Worm (Caenorhabditis elegans): ENCODE results near the gene T28D6.7.

The T28D6.7 gene

DNA sequence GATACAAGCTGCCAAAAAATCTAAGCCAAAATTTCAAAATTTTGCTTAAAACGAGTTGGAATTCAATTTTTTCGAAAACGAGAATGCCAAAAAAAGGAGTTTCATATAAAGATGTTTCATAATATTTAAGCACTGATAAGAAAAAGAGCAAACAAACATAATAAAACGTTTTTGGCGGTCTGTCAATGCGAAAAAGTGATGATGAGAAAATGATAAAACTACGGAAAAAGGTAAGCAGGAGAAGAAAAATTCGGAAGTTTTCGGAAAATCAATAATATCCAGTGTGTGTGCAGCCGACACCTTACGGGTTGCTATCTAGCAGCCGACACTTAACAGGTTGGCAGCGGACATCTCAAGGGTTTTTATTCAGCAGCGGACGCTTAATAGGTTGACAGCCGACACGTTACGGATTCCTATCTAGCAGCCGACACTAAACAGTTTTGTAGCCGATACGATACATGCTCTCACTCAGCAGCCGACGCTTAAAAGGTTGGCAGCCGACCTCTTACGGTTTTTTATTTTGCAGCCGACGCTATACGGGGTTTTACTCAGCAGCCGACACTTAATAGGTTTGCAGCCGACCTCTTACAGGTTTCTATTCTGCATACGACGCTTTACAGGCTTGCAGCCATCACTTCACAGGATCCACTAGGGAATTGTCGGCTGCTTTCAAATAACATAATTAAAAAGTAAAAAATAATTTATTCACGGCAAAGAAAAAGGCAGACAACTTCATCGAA is 26.1 kb upstream of the T28D6.7 start (continued):
- peak; percentile 45 for TF ChIP-seq ama-1 (optimal IDR thresholded peaks at IDR 0.05)
- no peak for TF ChIP-seq ztf-11 (tag; optimal IDR thresholded peaks at IDR 0.05)
- no peak for TF ChIP-seq lin-15B (tag; optimal IDR thresholded peaks at IDR 0.05)
- TF ChIP-seq ztf-4 (tag; optimal IDR thresholded peaks at IDR 0.05), result no peak
- TF ChIP-seq elt-3 (tag; optimal IDR thresholded peaks at IDR 0.05), result no peak

DNA sequence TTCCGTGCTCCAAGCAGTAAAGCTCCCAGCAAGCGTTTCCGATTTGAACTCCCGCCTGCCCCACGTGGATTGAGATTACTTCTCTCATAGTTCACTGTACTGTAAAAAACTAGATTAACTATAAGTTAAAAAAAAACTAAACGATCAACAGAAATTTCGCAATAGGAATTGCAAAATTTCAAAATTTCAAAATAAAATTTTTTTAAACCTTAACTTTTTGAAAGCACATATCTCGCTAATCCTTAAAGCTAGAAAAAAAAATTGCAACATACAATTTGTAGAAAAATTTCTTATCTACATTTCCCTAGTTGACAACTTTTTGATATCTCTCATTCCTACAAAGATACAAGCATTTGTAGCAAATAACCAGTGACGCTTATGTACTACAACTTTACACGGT is 25.4 kb upstream of the T28D6.7 start, which contains the start of gene tba-7:
Gene tba-7, minus strand, starts transcription at position 101 of the 400 bp plus-strand sequence.
- TF ChIP-seq pha-4 (tag; optimal IDR thresholded peaks at IDR 0.05), result no peak
- TF ChIP-seq zag-1 (tag; optimal IDR thresholded peaks at IDR 0.05), result no peak
- TF ChIP-seq nfya-1 (tag; optimal IDR thresholded peaks at IDR 0.05; ENCODE audit: insufficient read depth), result no peak
- TF ChIP-seq ceh-16 (tag; optimal IDR thresholded peaks at IDR 0.05), result no peak
- no peak for TF ChIP-seq nhr-25 (tag; optimal IDR thresholded peaks at IDR 0.05)

DNA sequence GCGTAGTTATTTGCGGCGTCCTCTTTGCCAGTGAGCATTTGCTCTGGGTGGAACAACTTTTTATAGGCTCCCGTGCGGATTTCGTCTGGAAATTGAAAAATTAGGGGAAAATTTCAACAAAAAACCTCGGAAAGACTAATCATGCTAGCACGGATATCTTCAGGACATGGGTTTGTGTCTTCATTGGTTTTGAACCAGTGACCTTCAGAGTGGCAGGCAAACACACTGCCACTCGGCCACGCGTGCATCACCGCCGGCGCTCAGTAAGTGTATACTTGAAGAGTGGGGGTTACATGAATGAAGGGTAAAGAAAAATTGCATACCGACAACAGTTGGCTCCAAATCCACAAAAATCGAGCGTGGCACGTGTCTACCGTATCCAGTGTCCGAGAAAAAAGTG is 25.0 kb upstream of the T28D6.7 start:
- no peak for TF ChIP-seq nhr-12 (tag; optimal IDR thresholded peaks at IDR 0.05)
- peak; percentile 65 for TF ChIP-seq nfya-1 (tag; optimal IDR thresholded peaks at IDR 0.05; ENCODE audit: insufficient read depth)
- no peak for TF ChIP-seq ceh-28 (tag; optimal IDR thresholded peaks at IDR 0.05)
- TF ChIP-seq nhr-11 (tag; optimal IDR thresholded peaks at IDR 0.05), result no peak
- TF ChIP-seq ztf-4 (tag; optimal IDR thresholded peaks at IDR 0.05), result no peak
- TF ChIP-seq lsy-12 (tag; optimal IDR thresholded peaks at IDR 0.05), result peak; percentile 69
- no peak for TF ChIP-seq pqm-1 (tag; optimal IDR thresholded peaks at IDR 0.05)
- TF ChIP-seq nhr-25 (tag; optimal IDR thresholded peaks at IDR 0.05), result no peak
- TF ChIP-seq nhr-43 (tag; optimal IDR thresholded peaks at IDR 0.05; ENCODE audit: poor library complexity, severe bottlenecking), result peak; percentile 63
- TF ChIP-seq snpc-4 (tag; optimal IDR thresholded peaks at IDR 0.05), result peak; percentile 52
- peak; percentile 67 for TF ChIP-seq skn-1 (tag; optimal IDR thresholded peaks at IDR 0.05)
- TF ChIP-seq nhr-28 (tag; optimal IDR thresholded peaks at IDR 0.05), result no peak
- TF ChIP-seq ceh-16 (tag; optimal IDR thresholded peaks at IDR 0.05), result no peak
- TF ChIP-seq lin-15B (tag; optimal IDR thresholded peaks at IDR 0.05), result peak; percentile 30
- no peak for TF ChIP-seq zag-1 (tag; optimal IDR thresholded peaks at IDR 0.05)
- TF ChIP-seq lin-39 (tag; optimal IDR thresholded peaks at IDR 0.05), result peak; percentile 61
- TF ChIP-seq nhr-23 (tag; optimal IDR thresholded peaks at IDR 0.05), result no peak
- peak; percentile 2 for TF ChIP-seq tbx-2 (tag; optimal IDR thresholded peaks at IDR 0.05)
- TF ChIP-seq pha-4 (tag; optimal IDR thresholded peaks at IDR 0.05), result peak; percentile 37
- TF ChIP-seq elt-2 (tag; optimal IDR thresholded peaks at IDR 0.05), result peak; percentile 42
- peak; percentile 48 for TF ChIP-seq hmg-11 (tag; optimal IDR thresholded peaks at IDR 0.05)

DNA sequence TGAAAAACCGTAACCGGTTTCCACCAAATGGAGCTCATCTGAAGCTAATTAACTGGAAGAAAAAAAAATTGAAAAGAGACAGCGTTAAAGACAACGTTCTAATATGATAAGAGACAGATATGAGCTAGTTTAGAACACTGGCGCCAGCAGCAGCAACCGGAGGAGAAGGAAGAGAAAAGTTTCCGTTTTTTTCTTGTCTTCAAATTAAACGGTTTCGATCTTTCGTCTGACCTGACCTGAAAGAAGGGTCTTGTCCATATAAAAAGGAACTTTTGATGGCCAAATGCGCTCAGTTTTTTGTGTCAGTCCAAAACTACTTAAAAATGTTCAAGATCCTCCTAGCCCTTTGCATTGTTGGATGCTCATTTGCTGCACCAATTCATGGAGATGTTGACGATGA is 20.2 kb upstream of the T28D6.7 start, which contains the start of gene T28D6.3:
Gene T28D6.3, plus strand, starts transcription at position 301 of the 400 bp plus-strand sequence.
- peak; percentile 30 for TF ChIP-seq nhr-23 (tag; optimal IDR thresholded peaks at IDR 0.05)
- TF ChIP-seq unc-62 (GFP tag; optimal IDR thresholded peaks at IDR 0.05), result no peak
- no peak for TF ChIP-seq lsy-12 (tag; optimal IDR thresholded peaks at IDR 0.05)

DNA sequence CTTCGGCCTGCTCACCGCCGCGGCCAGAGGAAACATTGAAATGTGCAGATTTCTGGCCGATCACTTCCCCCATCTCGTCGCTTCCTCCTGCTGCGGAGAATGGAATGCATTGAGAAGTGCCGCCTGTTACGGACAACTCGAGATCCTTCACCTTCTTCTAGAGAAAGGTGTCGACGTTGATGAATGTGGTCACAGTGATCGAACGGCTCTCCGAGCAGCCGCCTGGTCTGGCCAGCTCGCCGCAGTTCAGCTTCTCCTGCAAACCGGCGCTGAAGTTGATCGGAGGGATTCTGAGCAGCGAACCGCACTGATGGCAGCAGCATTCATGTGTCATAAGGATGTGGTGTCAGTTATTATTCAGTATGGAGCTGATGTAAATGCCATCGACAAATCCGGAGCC is 16.6 kb upstream of the T28D6.7 start:
- no peak for TF ChIP-seq daf-12 (tag; optimal IDR thresholded peaks at IDR 0.05)
- TF ChIP-seq sea-2 (GFP tag; optimal IDR thresholded peaks at IDR 0.05), result no peak
- TF ChIP-seq ztf-11 (tag; optimal IDR thresholded peaks at IDR 0.05), result no peak
- TF ChIP-seq nhr-11 (tag; optimal IDR thresholded peaks at IDR 0.05), result no peak
- TF ChIP-seq jun-1 (tag; optimal IDR thresholded peaks at IDR 0.05), result no peak
- no peak for TF ChIP-seq tbx-2 (tag; optimal IDR thresholded peaks at IDR 0.05)
- no peak for TF ChIP-seq egl-27 (tag; optimal IDR thresholded peaks at IDR 0.05)
- TF ChIP-seq elt-3 (tag; optimal IDR thresholded peaks at IDR 0.05), result no peak
- no peak for TF ChIP-seq nhr-12 (tag; optimal IDR thresholded peaks at IDR 0.05)
- no peak for TF ChIP-seq pqm-1 (tag; optimal IDR thresholded peaks at IDR 0.05)
- TF ChIP-seq nhr-25 (tag; optimal IDR thresholded peaks at IDR 0.05), result no peak
- TF ChIP-seq elt-2 (tag; optimal IDR thresholded peaks at IDR 0.05), result no peak
- no peak for TF ChIP-seq ceh-82 (tag; optimal IDR thresholded peaks at IDR 0.05)
- TF ChIP-seq unc-62 (GFP tag; optimal IDR thresholded peaks at IDR 0.05), result no peak

DNA sequence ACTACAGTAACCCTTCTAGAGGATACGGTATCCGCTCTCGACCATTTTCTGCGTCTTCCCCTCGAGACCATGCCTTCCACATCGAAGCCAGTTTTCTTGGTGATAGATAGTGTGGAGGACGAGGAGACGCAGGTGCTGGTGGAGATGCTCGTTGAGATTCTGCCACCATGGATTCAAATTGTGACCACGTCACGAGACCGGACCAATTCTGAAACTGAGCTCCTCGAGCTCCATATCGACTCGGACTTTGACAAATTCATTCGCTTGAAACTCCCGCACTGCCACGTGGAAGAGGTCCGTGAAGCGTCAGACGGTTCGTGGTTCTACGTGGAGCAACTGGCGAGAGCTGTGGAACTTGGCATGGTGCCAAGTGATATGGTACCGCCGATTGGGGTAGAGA is 15.1 kb upstream of the T28D6.7 start:
- TF ChIP-seq snpc-4 (tag; optimal IDR thresholded peaks at IDR 0.05) (no peak), skn-1 (tag; optimal IDR thresholded peaks at IDR 0.05) (no peak), tbx-2 (tag; optimal IDR thresholded peaks at IDR 0.05) (no peak), fos-1 (tag; optimal IDR thresholded peaks at IDR 0.05) (no peak), elt-1 (tag; optimal IDR thresholded peaks at IDR 0.05) (no peak), nhr-237 (tag; optimal IDR thresholded peaks at IDR 0.05) (no peak), ztf-4 (tag; optimal IDR thresholded peaks at IDR 0.05) (no peak), ceh-16 (tag; optimal IDR thresholded peaks at IDR 0.05) (no peak), fkh-10 (GFP tag; optimal IDR thresholded peaks at IDR 0.05) (no peak), fkh-2 (tag; optimal IDR thresholded peaks at IDR 0.05) (no peak), egl-5 (tag; optimal IDR thresholded peaks at IDR 0.05) (no peak), nhr-77 (tag; optimal IDR thresholded peaks at IDR 0.05) (no peak), ama-1 (optimal IDR thresholded peaks at IDR 0.05) (no peak), nhr-28 (tag; optimal IDR thresholded peaks at IDR 0.05) (no peak), lsy-12 (tag; optimal IDR thresholded peaks at IDR 0.05) (no peak), lin-39 (tag; optimal IDR thresholded peaks at IDR 0.05) (no peak), ztf-11 (tag; optimal IDR thresholded peaks at IDR 0.05) (no peak), pha-4 (tag; optimal IDR thresholded peaks at IDR 0.05) (no peak), ceh-28 (tag; optimal IDR thresholded peaks at IDR 0.05) (no peak)

Measured in whole organism, L3 larva.